Worm (Caenorhabditis elegans) whole organism, young adult: ENCODE results near the gene his-71.

Experiments
- B0336.3 ChIP-seq: fragments of 200-800 bp; sonication (Bioruptor generic); IDR thresholded peaks from 2 replicates; pipeline ENCODE4 v1.3.6; 2022; ENCODE audit warnings: missing genetic modification characterization, missing compliant biosample characterization
- F39B2.1 ChIP-seq: fragments of 200-800 bp; sonication (Bioruptor generic); IDR thresholded peaks from 2 replicates; pipeline ENCODE4 v1.3.6; 2022; ENCODE audit warnings: missing genetic modification reagents, missing genetic modification characterization, missing compliant biosample characterization
- F52B5.7 ChIP-seq: sonication (generic microtip); optimal IDR thresholded peaks from 2 replicates; lab custom pipeline; 2016; ENCODE audit warnings: mild to moderate bottlenecking, missing genetic modification characterization, missing compliant biosample characterization
- F55B11.4 ChIP-seq: sonication (generic microtip); optimal IDR thresholded peaks from 2 replicates; lab custom pipeline; 2016; ENCODE audit warnings: missing compliant biosample characterization, missing genetic modification characterization, borderline replicate concordance; ENCODE audit not compliant: insufficient read depth
- F57C9.4 ChIP-seq: sonication (generic microtip); optimal IDR thresholded peaks from 2 replicates; lab custom pipeline; 2017; ENCODE audit warnings: mild to moderate bottlenecking, missing genetic modification characterization, missing compliant biosample characterization
- Y56A3A.18 ChIP-seq: fragments of 200-800 bp; sonication (Bioruptor generic); IDR thresholded peaks from 2 replicates; pipeline ENCODE4 v1.3.6; 2022; ENCODE audit warnings: missing genetic modification reagents, missing genetic modification characterization, missing compliant biosample characterization
- Y67H2A.10 ChIP-seq: fragments of 200-800 bp; sonication (Bioruptor generic); conservative IDR thresholded peaks from 2 replicates; pipeline ENCODE4 v1.3.6; 2022; ENCODE audit warnings: missing genetic modification reagents, missing genetic modification characterization, missing compliant biosample characterization
- Y95B8A.8 ChIP-seq: fragments of 200-800 bp; sonication (Bioruptor generic); IDR thresholded peaks from 2 replicates; pipeline ENCODE4 v1.3.6; 2022; ENCODE audit warnings: missing genetic modification reagents, missing genetic modification characterization, missing compliant biosample characterization
- aptf-3 ChIP-seq: fragments of 200-800 bp; sonication (Bioruptor generic); IDR thresholded peaks from 2 replicates; pipeline ENCODE4 v1.3.6; 2022; ENCODE audit warnings: missing genetic modification characterization, missing compliant biosample characterization
- atf-7 ChIP-seq: sonication (generic microtip); optimal IDR thresholded peaks from 2 replicates; lab custom pipeline; 2017; ENCODE audit warnings: mild to moderate bottlenecking, missing genetic modification characterization, missing compliant biosample characterization
- attf-3 ChIP-seq: fragments of 200-800 bp; sonication (Bioruptor generic); conservative IDR thresholded peaks from 2 replicates; pipeline ENCODE4 v1.3.6; 2022; ENCODE audit warnings: missing genetic modification reagents, missing genetic modification characterization, missing compliant biosample characterization
- attf-5 ChIP-seq: fragments of 200-800 bp; sonication (Bioruptor generic); optimal IDR thresholded peaks from 2 replicates; lab custom pipeline; 2018; ENCODE audit warnings: mild to moderate bottlenecking, missing genetic modification characterization, missing compliant biosample characterization
- attf-6 ChIP-seq: fragments of 200-800 bp; sonication (Bioruptor generic); IDR thresholded peaks from 2 replicates; pipeline ENCODE4 v1.3.6; 2022; ENCODE audit warnings: missing genetic modification reagents, missing genetic modification characterization, missing compliant biosample characterization
- cebp-1 ChIP-seq, 2 experiments: fragments of 200-800 bp in 1 of 2; sonication (Bioruptor generic) in 1 of 2; sonication (generic microtip) in 1 of 2; IDR thresholded peaks in 1 of 2; optimal IDR thresholded peaks in 1 of 2; 2 replicates each; pipeline versions ENCODE4 v1.3.6 to Lab custom; 2017 to 2022; ENCODE audit warnings: missing compliant biosample characterization in 2 of 2, missing genetic modification characterization in 2 of 2, mild to moderate bottlenecking in 1 of 2, missing genetic modification reagents in 1 of 2, moderate library complexity in 1 of 2
- ceh-79 ChIP-seq: sonication (generic microtip); optimal IDR thresholded peaks from 2 replicates; lab custom pipeline; 2017; ENCODE audit warnings: mild to moderate bottlenecking, missing genetic modification characterization, missing compliant biosample characterization
- chd-7 ChIP-seq: sonication (generic microtip); optimal IDR thresholded peaks from 2 replicates; lab custom pipeline; 2016; ENCODE audit warnings: mild to moderate bottlenecking, missing genetic modification characterization, moderate library complexity, missing compliant biosample characterization
- egl-44 ChIP-seq: fragments of 200-800 bp; sonication (Bioruptor generic); IDR thresholded peaks from 2 replicates; pipeline ENCODE4 v1.3.6; 2022; ENCODE audit warnings: missing genetic modification reagents, missing genetic modification characterization, missing compliant biosample characterization
- egrh-3 ChIP-seq: fragments of 200-800 bp; sonication (Bioruptor generic); IDR thresholded peaks from 2 replicates; pipeline ENCODE4 v1.3.6; 2022; ENCODE audit warnings: missing genetic modification reagents, missing genetic modification characterization, missing compliant biosample characterization
- ets-4 ChIP-seq: fragments of 200-800 bp; sonication (Bioruptor generic); optimal IDR thresholded peaks from 2 replicates; lab custom pipeline; 2018; ENCODE audit warnings: mild to moderate bottlenecking, missing genetic modification characterization, missing compliant biosample characterization
- fkh-3 ChIP-seq: sonication (generic microtip); optimal IDR thresholded peaks from 2 replicates; lab custom pipeline; 2016; ENCODE audit warnings: mild to moderate bottlenecking, missing genetic modification characterization, missing compliant biosample characterization
- hmg-1.2 ChIP-seq: fragments of 200-800 bp; sonication (Bioruptor generic); IDR thresholded peaks from 2 replicates; pipeline ENCODE4 v1.3.6; 2022; ENCODE audit warnings: missing genetic modification reagents, missing genetic modification characterization, missing compliant biosample characterization
- hrde-1 ChIP-seq: sonication (generic microtip); optimal IDR thresholded peaks from 2 replicates; lab custom pipeline; 2016; ENCODE audit warnings: missing genetic modification characterization, mild to moderate bottlenecking, missing compliant biosample characterization, moderate library complexity, missing genotype, missing genetic modification reagents, borderline replicate concordance
- let-607 ChIP-seq, 2 experiments: fragments of 200-800 bp in 1 of 2; sonication (Bioruptor generic) in 1 of 2; sonication (generic microtip) in 1 of 2; optimal IDR thresholded peaks; 2 replicates each; lab custom pipeline; 2016 to 2018; ENCODE audit warnings: mild to moderate bottlenecking in 2 of 2, missing compliant biosample characterization in 2 of 2, missing genetic modification characterization in 2 of 2, moderate library complexity in 2 of 2, missing genotype in 1 of 2
- lin-26 ChIP-seq: fragments of 200-800 bp; sonication (Bioruptor generic); IDR thresholded peaks from 2 replicates; pipeline ENCODE4 v1.3.6; 2022; ENCODE audit warnings: missing genetic modification reagents, missing genetic modification characterization, missing compliant biosample characterization
- lin-40 ChIP-seq: sonication (generic microtip); optimal IDR thresholded peaks from 2 replicates; lab custom pipeline; 2016; ENCODE audit warnings: missing genetic modification characterization, mild to moderate bottlenecking, missing compliant biosample characterization, missing genotype, missing genetic modification reagents
- lin-54 ChIP-seq: fragments of 200-800 bp; sonication (Bioruptor generic); optimal IDR thresholded peaks from 2 replicates; lab custom pipeline; 2018; ENCODE audit warnings: mild to moderate bottlenecking, missing genetic modification characterization, missing compliant biosample characterization
- madf-10 ChIP-seq: sonication (generic microtip); optimal IDR thresholded peaks from 2 replicates; lab custom pipeline; 2016; ENCODE audit warnings: mild to moderate bottlenecking, missing genetic modification characterization, missing compliant biosample characterization
- nfya-1 ChIP-seq: sonication (generic microtip); optimal IDR thresholded peaks from 2 replicates; lab custom pipeline; 2017; ENCODE audit warnings: antibody characterized with exemption, missing compliant biosample characterization, missing genetic modification characterization, borderline replicate concordance; ENCODE audit not compliant: insufficient read depth
- nhr-80 ChIP-seq: sonication (generic microtip); optimal IDR thresholded peaks from 2 replicates; lab custom pipeline; 2016; ENCODE audit warnings: missing genetic modification characterization, missing compliant biosample characterization
- nhr-90 ChIP-seq: sonication (generic microtip); optimal IDR thresholded peaks from 2 replicates; lab custom pipeline; 2016; ENCODE audit warnings: missing genotype, mild to moderate bottlenecking, missing genetic modification characterization, missing compliant biosample characterization
- rcor-1 ChIP-seq: fragments of 200-800 bp; sonication (Bioruptor generic); IDR thresholded peaks from 2 replicates; pipeline ENCODE4 v1.3.6; 2022; ENCODE audit warnings: missing genetic modification reagents, missing genetic modification characterization, missing compliant biosample characterization
- repo-1 ChIP-seq: sonication (generic microtip); optimal IDR thresholded peaks from 2 replicates; lab custom pipeline; 2017; ENCODE audit warnings: mild to moderate bottlenecking, missing genetic modification characterization, missing compliant biosample characterization
- rpc-1 ChIP-seq, 2 experiments: fragments of 150-350 bp in 1 of 2; sonication (generic microtip) in 1 of 2; optimal IDR thresholded peaks; 2 replicates each; lab custom pipeline; 2014 to 2018; ENCODE audit warnings: missing biosample characterization in 1 of 2, missing genetic modification characterization in 1 of 2, missing genetic modification reagents in 1 of 2, missing genotype in 1 of 2
- sdz-38 ChIP-seq: sonication (generic microtip); optimal IDR thresholded peaks from 2 replicates; lab custom pipeline; 2016; ENCODE audit warnings: missing genotype, missing genetic modification characterization, missing compliant biosample characterization
- snpc-4 ChIP-seq, 5 experiments: fragments of 150-350 bp in 1 of 5; sonication (generic microtip) in 4 of 5; optimal IDR thresholded peaks; 2 replicates each; lab custom pipeline; 2014 to 2018; ENCODE audit warnings: missing genetic modification characterization in 5 of 5, missing biosample characterization in 3 of 5, antibody characterized with exemption in 2 of 5, mild to moderate bottlenecking in 2 of 5, missing compliant biosample characterization in 2 of 5, missing genotype in 2 of 5, moderate library complexity in 2 of 5, missing genetic modification reagents in 1 of 5
- somi-1 ChIP-seq: fragments of 200-800 bp; sonication (Bioruptor generic); optimal IDR thresholded peaks from 2 replicates; lab custom pipeline; 2018; ENCODE audit warnings: mild to moderate bottlenecking, missing genetic modification characterization, missing compliant biosample characterization
- tlf-1 ChIP-seq: fragments of 200-800 bp; sonication (Bioruptor generic); optimal IDR thresholded peaks from 2 replicates; lab custom pipeline; 2018; ENCODE audit warnings: mild to moderate bottlenecking, missing genetic modification characterization, missing compliant biosample characterization
- zfh-2 ChIP-seq: fragments of 200-800 bp; sonication (Bioruptor generic); conservative IDR thresholded peaks from 2 replicates; pipeline ENCODE4 v1.3.6; 2022; ENCODE audit warnings: missing genetic modification reagents, missing genetic modification characterization, missing compliant biosample characterization
- ztf-18 ChIP-seq: sonication (generic microtip); optimal IDR thresholded peaks from 2 replicates; lab custom pipeline; 2016; ENCODE audit warnings: missing genotype, mild to moderate bottlenecking, missing genetic modification characterization, missing compliant biosample characterization
- ztf-22 ChIP-seq: fragments of 200-800 bp; sonication (Bioruptor generic); optimal IDR thresholded peaks from 2 replicates; lab custom pipeline; 2018; ENCODE audit warnings: mild to moderate bottlenecking, missing genetic modification characterization, moderate library complexity, missing compliant biosample characterization

his-71 gene

DNA sequence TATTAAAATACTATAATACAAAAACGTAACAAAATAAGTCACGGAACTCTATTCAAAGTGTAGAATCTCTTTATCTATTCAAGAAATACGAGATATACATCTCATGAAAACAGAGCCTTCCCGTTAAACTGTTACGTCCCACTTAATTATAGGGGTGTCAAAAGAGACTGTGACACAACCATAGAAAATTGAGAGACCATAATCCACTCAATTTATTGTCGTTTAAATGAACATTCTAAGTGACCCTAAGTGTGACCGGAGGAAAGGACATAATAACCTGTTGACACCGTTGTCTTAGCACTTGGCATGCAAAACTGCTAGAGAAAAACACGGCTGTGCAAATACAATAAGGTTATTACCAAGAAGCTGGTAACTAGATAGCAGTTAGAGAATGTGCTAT is 13.3 kb downstream of the his-71 start:
- no peak for TF ChIP-seq repo-1 (tag; lab: Kevin White, UChicago)
- TF ChIP-seq Y95B8A.8 (GFP tag; lab: Robert Waterston, UW) = no peak
- no peak for TF ChIP-seq ceh-79 (tag; lab: Kevin White, UChicago)
- no peak for TF ChIP-seq nhr-80 (tag; lab: Kevin White, UChicago)
- no peak for TF ChIP-seq lin-54 (GFP tag; lab: Kevin White, UChicago)
- TF ChIP-seq rpc-1 (optimal IDR thresholded peaks at IDR 0.05; lab: Kevin White, UChicago) = no peak
- no peak for TF ChIP-seq rpc-1 (tag; optimal IDR thresholded peaks at IDR 0.05; lab: Kevin White, UChicago)
- no peak for TF ChIP-seq sdz-38 (tag; lab: Kevin White, UChicago)
- TF ChIP-seq nhr-90 (tag; lab: Kevin White, UChicago) = no peak

DNA sequence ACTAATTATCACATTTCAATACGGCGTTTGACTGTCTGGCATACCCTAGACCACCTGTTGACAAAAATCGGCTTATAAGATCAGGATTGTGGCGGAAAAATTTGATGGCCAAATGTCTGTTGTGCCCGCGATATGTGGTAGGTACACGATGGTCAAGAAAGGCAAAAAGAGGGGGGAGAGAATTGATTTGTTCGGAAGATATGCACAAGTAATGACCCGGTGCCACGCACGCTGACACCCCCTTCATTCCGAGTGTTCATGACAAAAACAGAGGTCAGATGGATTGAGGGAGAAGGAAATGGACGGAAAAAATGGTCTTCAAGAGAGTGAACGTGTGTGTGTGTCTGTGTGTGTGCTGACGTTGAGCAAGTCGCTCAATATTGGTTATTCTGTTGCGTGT is 16.4 kb downstream of the his-71 start:
- no peak for TF ChIP-seq F52B5.7 (tag; lab: Kevin White, UChicago)
- TF ChIP-seq zfh-2 (GFP tag; lab: Robert Waterston, UW) = no peak
- TF ChIP-seq ceh-79 (tag; lab: Kevin White, UChicago) = no peak
- TF ChIP-seq, all 124 proteins: peak for 0

DNA sequence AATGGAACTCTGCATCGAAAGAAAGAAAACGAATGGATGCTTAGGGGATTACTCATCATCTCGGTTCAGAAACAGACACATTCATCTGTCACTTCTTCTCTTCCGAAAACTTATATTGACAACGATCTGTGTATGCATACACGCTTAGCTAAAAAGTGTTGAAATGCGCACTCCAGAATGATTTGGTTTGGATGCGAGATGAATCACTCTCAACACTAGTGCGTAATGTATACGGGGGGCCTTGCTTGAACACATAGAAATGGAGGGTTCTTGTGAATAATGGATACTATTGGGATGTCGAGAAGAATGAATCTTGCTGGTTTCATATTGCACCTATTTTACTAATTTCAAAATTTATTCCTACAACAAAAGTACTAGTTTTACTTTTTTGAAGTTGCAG is 17.8 kb downstream of the his-71 start:
- no peak for TF ChIP-seq F55B11.4 (tag; lab: Kevin White, UChicago)
- no peak for TF ChIP-seq F57C9.4 (tag; lab: Kevin White, UChicago)
- no peak for TF ChIP-seq F39B2.1
- TF ChIP-seq nfya-1 = no peak
- no peak for TF ChIP-seq sdz-38 (tag; lab: Kevin White, UChicago)
- TF ChIP-seq fkh-3 = no peak
- TF ChIP-seq lin-26 (GFP tag; lab: Robert Waterston, UW) = no peak
- TF ChIP-seq hmg-1.2 = no peak
- no peak for TF ChIP-seq hrde-1 (tag; lab: Kevin White, UChicago)
- TF ChIP-seq repo-1 (tag; lab: Kevin White, UChicago) = no peak
- TF ChIP-seq attf-3 (GFP tag; lab: Robert Waterston, UW) = no peak

DNA sequence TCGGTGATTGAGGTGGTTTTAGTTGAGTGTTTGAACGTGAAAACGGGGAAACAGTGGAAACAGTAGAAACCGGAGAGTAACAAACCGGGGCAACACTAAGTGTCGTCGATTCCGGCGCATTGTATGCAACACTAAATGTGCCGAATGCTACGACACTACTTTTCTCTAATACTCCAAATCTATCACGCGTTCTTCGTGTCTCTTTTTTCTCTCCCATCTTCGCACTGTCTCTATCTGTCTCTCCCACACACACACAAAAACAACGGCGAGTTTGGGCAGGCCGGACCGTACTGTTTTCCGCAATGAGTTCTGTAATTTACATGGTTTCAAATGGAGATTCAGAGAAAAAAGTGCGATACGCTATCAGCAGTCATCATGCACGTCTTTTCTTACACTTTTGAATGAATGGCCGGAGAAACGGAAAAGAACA is 19.8 kb downstream of the his-71 start:
- TF ChIP-seq ets-4 (GFP tag; lab: Kevin White, UChicago) (peak; percentile 98), attf-6 (GFP tag; lab: Robert Waterston, UW) (no peak), snpc-4 (GFP tag; optimal IDR thresholded peaks at IDR 0.05; lab: Kevin White, UChicago) (no peak), snpc-4 (tag; optimal IDR thresholded peaks at IDR 0.05; lab: Kevin White, UChicago) (peak in 1 of 4 experiments; percentile 33), egl-44 (0 out of 2 replicates have a peak, but pooled peaks have one; percentile 40), zfh-2 (GFP tag; lab: Robert Waterston, UW) (peak; percentile 64; the same call in 1 of the 2 replicates), aptf-3 (GFP tag; lab: Robert Waterston, UW) (no peak), nhr-80 (tag; lab: Kevin White, UChicago) (peak; percentile 100), nfya-1 (no peak), Y56A3A.18 (GFP tag; lab: Robert Waterston, UW) (0 out of 2 replicates have a peak, but pooled peaks have one; percentile 46), chd-7 (tag; lab: Kevin White, UChicago) (peak; percentile 34), atf-7 (peak; percentile 75), somi-1 (GFP tag; lab: Kevin White, UChicago) (no peak), B0336.3 (GFP tag; lab: Robert Waterston, UW) (peak; percentile 78), let-607 (tag; optimal IDR thresholded peaks at IDR 0.05; lab: Kevin White, UChicago) (peak; percentile 57 to 63), lin-40 (tag; lab: Kevin White, UChicago) (peak; percentile 57), rcor-1 (GFP tag; lab: Robert Waterston, UW) (0 out of 2 replicates have a peak, but pooled peaks have one; percentile 16), cebp-1 (GFP tag; IDR thresholded peaks at IDR 0.05; lab: Robert Waterston, UW) (0 out of 2 replicates have a peak, but pooled peaks have one; percentile 31), cebp-1 (tag; optimal IDR thresholded peaks at IDR 0.05; lab: Kevin White, UChicago) (peak; percentile 71), tlf-1 (peak; percentile 50), ztf-18 (tag; lab: Kevin White, UChicago) (peak; percentile 21), Y67H2A.10 (GFP tag; lab: Robert Waterston, UW) (no peak), attf-5 (GFP tag; lab: Kevin White, UChicago) (peak; percentile 71), madf-10 (tag; lab: Kevin White, UChicago) (peak; percentile 19), ztf-22 (peak; percentile 86), egrh-3 (GFP tag; lab: Robert Waterston, UW) (peak; percentile 33; the same call in 1 of the 2 replicates), hmg-1.2 (peak; percentile 72)
